Fruit fly (Drosophila melanogaster) whole organism, adult: Measurements from ENCODE around the gene CG7557.

Experiments used
- CG11617 ChIP-seq: fragments of 200-800 bp; sonication (Bioruptor generic); optimal IDR thresholded peaks from 2 replicates; lab custom pipeline; 2017; ENCODE audit warnings: mild to moderate bottlenecking, missing biosample characterization, missing genetic modification reagents, missing genetic modification characterization
- CG12768 ChIP-seq: fragments of 200-800 bp; sonication (Bioruptor generic); optimal IDR thresholded peaks from 2 replicates; lab custom pipeline; 2017; ENCODE audit warnings: missing biosample characterization, missing genetic modification characterization, mild to moderate bottlenecking, moderate library complexity, missing genetic modification reagents
- CG14711 ChIP-seq: fragments of 200-800 bp; sonication (Bioruptor generic); optimal IDR thresholded peaks from 2 replicates; lab custom pipeline; 2018; ENCODE audit warnings: missing biosample characterization, mild to moderate bottlenecking, missing genetic modification characterization, moderate library complexity
- CG1620 ChIP-seq: fragments of 200-800 bp; sonication (Bioruptor generic); optimal IDR thresholded peaks from 2 replicates; lab custom pipeline; 2016; ENCODE audit warnings: missing biosample characterization, missing genetic modification characterization
- CG33017 ChIP-seq: fragments of 200-800 bp; sonication (Bioruptor generic); optimal IDR thresholded peaks from 2 replicates; lab custom pipeline; 2018; ENCODE audit warnings: missing biosample characterization, mild to moderate bottlenecking, missing genetic modification characterization, moderate library complexity
- CG5204 ChIP-seq: fragments of 200-800 bp; sonication (Bioruptor generic); optimal IDR thresholded peaks from 2 replicates; lab custom pipeline; 2016; ENCODE audit warnings: missing biosample characterization, missing genetic modification characterization
- CG7045 ChIP-seq: fragments of 200-800 bp; sonication (Bioruptor generic); optimal IDR thresholded peaks from 2 replicates; lab custom pipeline; 2017; ENCODE audit warnings: missing biosample characterization, mild to moderate bottlenecking, missing genetic modification characterization
- CG7101 ChIP-seq: fragments of 200-800 bp; sonication (Bioruptor generic); optimal IDR thresholded peaks from 2 replicates; lab custom pipeline; 2018; ENCODE audit warnings: missing biosample characterization, mild to moderate bottlenecking, missing genetic modification characterization, moderate library complexity
- Clk ChIP-seq: fragments of 200-800 bp; sonication (Bioruptor generic); optimal IDR thresholded peaks from 2 replicates; lab custom pipeline; 2017; ENCODE audit warnings: missing biosample characterization, missing genetic modification characterization
- Crg-1 ChIP-seq: fragments of 200-800 bp; sonication (Bioruptor generic); optimal IDR thresholded peaks from 2 replicates; lab custom pipeline; 2016; ENCODE audit warnings: missing biosample characterization, missing genetic modification characterization
- Hr96 ChIP-seq: fragments of 200-800 bp; sonication (Bioruptor generic); optimal IDR thresholded peaks from 2 replicates; lab custom pipeline; 2016; ENCODE audit warnings: missing biosample characterization, missing genetic modification characterization
- Mnt ChIP-seq: fragments of 200-800 bp; sonication (Bioruptor generic); optimal IDR thresholded peaks from 2 replicates; lab custom pipeline; 2016; ENCODE audit warnings: missing biosample characterization, mild to moderate bottlenecking, missing genetic modification characterization
- bab1 ChIP-seq: fragments of 200-800 bp; sonication (Bioruptor generic); optimal IDR thresholded peaks from 3 replicates; lab custom pipeline; 2019; ENCODE audit warnings: missing biosample characterization, mild to moderate bottlenecking, missing genetic modification characterization, moderate library complexity
- cic ChIP-seq: fragments of 200-800 bp; sonication (Bioruptor generic); optimal IDR thresholded peaks from 2 replicates; lab custom pipeline; 2017; ENCODE audit warnings: missing biosample characterization, mild to moderate bottlenecking, missing genetic modification characterization, moderate library complexity
- cnc ChIP-seq, 2 experiments: fragments of >200 bp; optimal IDR thresholded peaks; 2 replicates each; lab custom pipeline; 2017
- kay ChIP-seq: fragments of 200-800 bp; sonication (Bioruptor generic); peaks from one replicate; lab custom pipeline; 2016; ENCODE audit warnings: missing biosample characterization, missing genetic modification characterization, borderline replicate concordance
- ovo ChIP-seq: fragments of 200-800 bp; sonication (Bioruptor generic); optimal IDR thresholded peaks from 2 replicates; lab custom pipeline; 2016; ENCODE audit warnings: missing biosample characterization, missing genetic modification characterization
- pad ChIP-seq: fragments of 200-800 bp; sonication (Bioruptor generic); optimal IDR thresholded peaks from 3 replicates; lab custom pipeline; 2017; ENCODE audit warnings: missing biosample characterization, missing genetic modification characterization, mild to moderate bottlenecking, moderate library complexity, missing genetic modification reagents
- tj ChIP-seq: fragments of 200-800 bp; sonication (Bioruptor generic); optimal IDR thresholded peaks from 3 replicates; lab custom pipeline; 2017; ENCODE audit warnings: missing biosample characterization, mild to moderate bottlenecking, missing genetic modification characterization, moderate library complexity
- toe ChIP-seq: fragments of 200-800 bp; sonication (Bioruptor generic); optimal IDR thresholded peaks from 2 replicates; lab custom pipeline; 2016; ENCODE audit warnings: missing biosample characterization, missing genetic modification characterization

Gene CG7557

DNA sequence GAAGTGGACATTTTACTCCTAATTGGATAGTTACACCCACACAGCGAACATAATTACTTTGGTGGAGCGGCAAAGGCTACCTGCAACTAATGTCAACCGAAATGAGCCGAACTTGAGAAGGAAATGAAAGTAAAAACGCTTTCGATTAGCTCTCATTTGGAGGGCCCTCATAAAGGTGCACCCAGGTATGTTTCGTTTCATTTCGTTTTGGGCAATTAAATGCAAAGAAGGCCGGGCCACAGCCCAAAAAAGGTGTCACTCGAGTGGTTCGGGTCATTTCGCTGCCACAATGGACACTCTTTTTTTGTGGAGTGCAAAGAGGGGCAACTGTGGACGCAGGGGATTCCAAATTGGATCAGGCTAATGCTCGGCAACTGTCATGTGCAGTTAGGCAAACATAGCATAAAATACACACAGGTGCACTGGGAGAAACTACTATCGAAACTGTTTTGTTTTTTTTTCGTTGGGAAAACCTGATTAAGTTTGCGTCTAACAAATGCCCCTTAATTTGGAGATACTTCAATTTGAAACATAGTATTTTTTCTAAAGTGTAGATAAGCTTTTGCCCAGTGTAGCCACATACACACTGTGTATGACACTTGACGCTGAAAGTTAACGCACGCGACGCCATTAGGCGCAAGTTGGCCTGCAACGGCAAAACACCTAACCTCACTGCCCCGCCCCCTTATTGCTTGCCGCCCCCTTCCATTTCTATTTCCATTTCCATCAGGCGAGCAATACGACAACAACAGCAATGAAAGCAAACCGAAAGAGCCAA, 28.3 kb upstream of the CG7557 start:
- TF ChIP-seq Hr96 = no peak

DNA sequence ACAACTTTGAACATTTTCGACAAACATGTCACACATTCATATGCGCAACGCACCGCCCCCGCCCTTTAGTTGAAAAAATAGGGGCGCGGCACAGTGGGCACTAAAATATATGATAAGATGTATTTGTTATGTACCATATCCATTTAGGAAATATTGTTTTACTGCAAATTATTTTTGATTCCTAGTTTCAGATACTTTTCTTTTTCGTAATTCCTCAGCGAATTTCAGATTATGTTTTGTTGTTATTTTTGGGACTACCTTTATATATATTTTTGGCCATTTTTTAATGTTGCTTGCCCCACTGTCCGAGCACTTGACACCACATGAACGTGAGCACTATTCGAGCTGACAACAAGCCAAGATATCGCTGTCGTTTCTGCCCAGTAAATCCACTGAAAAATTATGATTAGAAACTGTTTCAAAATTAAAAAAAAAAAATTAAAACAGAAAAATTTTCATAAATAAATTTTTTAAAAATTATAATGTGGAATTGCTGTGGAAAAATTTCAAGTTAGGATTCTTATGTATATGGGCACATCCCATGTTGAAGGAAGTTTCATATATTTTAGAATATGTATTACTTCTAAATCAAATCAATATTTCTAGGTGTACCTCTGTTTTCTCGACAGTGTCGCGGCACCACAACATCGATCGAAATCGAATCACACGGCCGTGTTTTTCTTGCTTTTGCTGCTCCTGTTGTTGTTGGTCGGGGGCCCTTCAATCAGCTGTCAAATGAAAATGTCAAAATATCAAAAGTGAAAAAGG, 27.5 kb upstream of the CG7557 start:
- no peak for TF ChIP-seq bab1 (GFP tag; lab: Kevin White, UChicago)
- TF ChIP-seq Hr96 = no peak
- TF ChIP-seq Mnt (GFP tag; lab: Kevin White, UChicago) = no peak
- peak; percentile 6 for TF ChIP-seq tj (GFP tag; lab: Kevin White, UChicago)
- no peak for TF ChIP-seq CG5204 (GFP tag; lab: Kevin White, UChicago)

DNA sequence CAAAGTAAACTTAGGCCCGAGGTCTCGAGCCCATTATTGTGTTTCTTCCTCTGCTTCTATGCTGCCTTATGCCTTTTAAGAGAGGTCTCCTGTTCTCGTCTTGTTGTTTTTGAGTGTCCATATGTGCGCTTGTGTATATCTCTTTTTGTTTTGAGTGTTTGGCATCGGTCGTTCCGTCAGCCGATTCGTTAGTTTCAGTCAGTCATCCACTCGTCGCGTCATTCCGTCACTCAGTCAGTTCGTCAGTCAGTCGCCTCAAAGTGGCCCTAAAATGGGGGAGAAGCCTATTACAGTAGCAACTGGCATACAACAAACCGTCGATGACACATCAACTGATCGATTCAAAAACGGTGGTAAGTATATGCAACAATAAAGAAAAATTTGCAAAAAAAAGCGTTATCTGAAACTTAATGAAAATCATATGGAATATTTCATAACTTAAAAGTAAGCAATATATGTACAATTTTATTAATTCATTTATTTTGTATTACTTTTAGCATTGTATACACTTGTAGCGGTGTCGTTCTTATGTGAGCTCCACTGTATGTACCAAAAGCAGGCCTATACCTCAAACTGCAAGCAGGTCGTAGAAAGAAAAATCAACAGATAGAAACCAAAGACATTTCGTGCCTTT, 26.8 kb upstream of the CG7557 start:
- no peak for TF ChIP-seq cnc (optimal IDR thresholded peaks at IDR 0.05; lab: Kevin White, UChicago)
- TF ChIP-seq tj (GFP tag; lab: Kevin White, UChicago) = no peak
- TF ChIP-seq CG1620 (GFP tag; lab: Kevin White, UChicago) = no peak
- no peak for TF ChIP-seq Clk
- TF ChIP-seq CG7101 (tag; lab: Kevin White, UChicago) = peak; percentile 14
- no peak for TF ChIP-seq CG7045 (GFP tag; lab: Kevin White, UChicago)
- TF ChIP-seq cic (GFP tag; lab: Kevin White, UChicago) = no peak
- TF ChIP-seq toe = no peak
- no peak for TF ChIP-seq Crg-1
- no peak for TF ChIP-seq kay (GFP tag; lab: Kevin White, UChicago)
- peak; percentile 24 for TF ChIP-seq Hr96
- TF ChIP-seq pad (GFP tag; lab: Kevin White, UChicago) = no peak
- TF ChIP-seq CG12768 (GFP tag; lab: Kevin White, UChicago) = no peak
- TF ChIP-seq Mnt (GFP tag; lab: Kevin White, UChicago) = no peak
- TF ChIP-seq bab1 (GFP tag; lab: Kevin White, UChicago) = no peak
- TF ChIP-seq CG33017 = no peak
- no peak for TF ChIP-seq ovo (GFP tag; lab: Kevin White, UChicago)
- TF ChIP-seq CG11617 (GFP tag; lab: Kevin White, UChicago) = no peak
- TF ChIP-seq CG5204 (GFP tag; lab: Kevin White, UChicago) = peak; percentile 23
- no peak for TF ChIP-seq CG14711 (tag; lab: Kevin White, UChicago)

DNA sequence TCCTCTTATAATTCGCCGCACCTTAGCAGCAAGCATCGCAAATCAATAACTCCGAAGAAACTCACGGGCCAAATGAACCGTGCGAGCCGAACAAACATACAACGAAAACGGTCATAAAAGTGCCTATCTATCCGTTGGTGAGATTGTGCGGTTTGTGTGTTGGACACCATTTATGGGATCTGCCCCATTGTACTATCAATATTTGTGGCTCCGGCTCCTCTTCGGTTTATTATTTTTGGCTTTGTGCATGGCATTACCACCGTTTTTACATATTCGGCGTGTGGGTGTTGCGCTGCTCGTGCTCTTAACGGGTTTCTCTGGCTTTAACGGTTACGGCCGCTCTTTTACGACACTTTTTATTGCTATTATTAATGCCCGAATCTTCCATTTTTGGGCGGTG, 25.6 kb upstream of the CG7557 start:
- TF ChIP-seq bab1 (GFP tag; lab: Kevin White, UChicago) = no peak
- no peak for TF ChIP-seq CG12768 (GFP tag; lab: Kevin White, UChicago)
- TF ChIP-seq Hr96 = no peak
- no peak for TF ChIP-seq ovo (GFP tag; lab: Kevin White, UChicago)
- no peak for TF ChIP-seq CG14711 (tag; lab: Kevin White, UChicago)
- TF ChIP-seq CG11617 (GFP tag; lab: Kevin White, UChicago) = no peak
- no peak for TF ChIP-seq kay (GFP tag; lab: Kevin White, UChicago)
- no peak for TF ChIP-seq CG1620 (GFP tag; lab: Kevin White, UChicago)
- no peak for TF ChIP-seq CG33017
- no peak for TF ChIP-seq CG7045 (GFP tag; lab: Kevin White, UChicago)
- TF ChIP-seq Crg-1 = no peak
- no peak for TF ChIP-seq tj (GFP tag; lab: Kevin White, UChicago)
- TF ChIP-seq toe = no peak
- TF ChIP-seq cic (GFP tag; lab: Kevin White, UChicago) = no peak
- no peak for TF ChIP-seq Mnt (GFP tag; lab: Kevin White, UChicago)
- TF ChIP-seq pad (GFP tag; lab: Kevin White, UChicago) = no peak
- TF ChIP-seq cnc (optimal IDR thresholded peaks at IDR 0.05; lab: Kevin White, UChicago) = no peak

DNA sequence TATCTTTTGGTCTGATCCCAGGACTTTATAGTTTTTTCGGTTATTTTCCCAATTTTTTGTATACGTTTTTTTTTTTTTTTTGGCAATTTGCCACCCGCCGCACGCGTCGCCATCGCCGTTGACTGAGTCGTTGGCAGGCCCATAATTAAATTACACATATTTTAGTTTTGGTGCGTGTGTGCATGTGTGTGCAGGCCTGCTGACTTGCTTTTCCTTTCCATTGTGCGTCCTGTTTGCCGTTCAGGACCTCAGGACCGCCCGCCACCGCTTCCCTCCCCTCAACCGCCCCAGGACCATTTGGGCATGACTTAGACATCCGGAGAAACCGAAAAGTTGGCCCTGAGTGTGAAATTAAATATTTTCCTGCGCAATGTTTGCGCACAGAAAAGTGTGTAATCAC, 24.0 kb upstream of the CG7557 start:
- no peak for TF ChIP-seq CG14711 (tag; lab: Kevin White, UChicago)
- TF ChIP-seq cnc (optimal IDR thresholded peaks at IDR 0.05; lab: Kevin White, UChicago) = no peak
- TF ChIP-seq tj (GFP tag; lab: Kevin White, UChicago) = no peak
- no peak for TF ChIP-seq bab1 (GFP tag; lab: Kevin White, UChicago)
- no peak for TF ChIP-seq cic (GFP tag; lab: Kevin White, UChicago)
- TF ChIP-seq CG5204 (GFP tag; lab: Kevin White, UChicago) = no peak
- TF ChIP-seq CG33017 = no peak
- no peak for TF ChIP-seq CG7101 (tag; lab: Kevin White, UChicago)
- no peak for TF ChIP-seq CG12768 (GFP tag; lab: Kevin White, UChicago)
- no peak for TF ChIP-seq Hr96
- no peak for TF ChIP-seq Clk
- TF ChIP-seq Crg-1 = no peak
- no peak for TF ChIP-seq kay (GFP tag; lab: Kevin White, UChicago)

DNA sequence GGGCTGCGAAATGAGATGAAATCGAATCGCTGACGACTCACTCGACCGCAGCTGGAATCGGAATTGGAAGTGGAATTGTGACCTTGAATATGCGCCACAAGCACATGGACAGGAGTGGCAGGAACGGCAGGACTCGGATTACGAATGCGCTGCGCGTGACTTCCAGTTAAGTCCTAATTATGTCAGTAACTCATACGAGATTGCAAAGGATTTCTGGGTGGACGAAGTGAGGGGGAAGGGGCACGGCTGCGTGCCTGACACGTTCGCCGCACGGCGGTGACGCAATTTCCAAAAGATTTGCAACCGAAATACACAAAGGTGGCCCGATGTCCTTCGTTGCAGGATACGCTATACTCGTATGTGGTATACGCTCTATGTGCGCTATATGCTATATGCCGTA, 23.1 kb upstream of the CG7557 start:
- no peak for TF ChIP-seq CG12768 (GFP tag; lab: Kevin White, UChicago)
